Worm (Caenorhabditis elegans) whole organism, early embryonic: Measurements from ENCODE around the gene ubc-8.

Experiments used
- B0310.2 ChIP-seq: sonication (generic microtip); optimal IDR thresholded peaks from 2 replicates; lab custom pipeline; 2016; ENCODE audit warnings: mild to moderate bottlenecking, missing genetic modification characterization, missing compliant biosample characterization
- F13C5.2 ChIP-seq: sonication (generic microtip); optimal IDR thresholded peaks from 2 replicates; lab custom pipeline; 2017; ENCODE audit warnings: mild to moderate bottlenecking, missing genetic modification characterization, inconsistent platforms, missing compliant biosample characterization
- aly-1 ChIP-seq: sonication (generic microtip); optimal IDR thresholded peaks from 2 replicates; lab custom pipeline; 2016; ENCODE audit warnings: missing genetic modification characterization, missing compliant biosample characterization
- ama-1 ChIP-seq: fragments of 150-350 bp; optimal IDR thresholded peaks from 2 replicates; lab custom pipeline; 2014
- ceh-13 ChIP-seq: fragments of 200-800 bp; sonication (Bioruptor generic); optimal IDR thresholded peaks from 2 replicates; lab custom pipeline; 2018; ENCODE audit warnings: mild to moderate bottlenecking, missing genetic modification characterization, missing compliant biosample characterization
- ceh-36 ChIP-seq: sonication (generic microtip); optimal IDR thresholded peaks from 2 replicates; lab custom pipeline; 2016; ENCODE audit warnings: missing genetic modification characterization, inconsistent platforms, missing compliant biosample characterization
- ets-7 ChIP-seq: sonication (generic microtip); optimal IDR thresholded peaks from 2 replicates; lab custom pipeline; 2016; ENCODE audit warnings: missing genotype, missing genetic modification characterization, missing compliant biosample characterization
- flt-1 ChIP-seq: fragments of 200-800 bp; sonication (Bioruptor generic); IDR thresholded peaks from 2 replicates; pipeline ENCODE4 v1.3.6; 2022; ENCODE audit warnings: missing genetic modification characterization, missing compliant biosample characterization
- hmbx-1 ChIP-seq: sonication (generic microtip); optimal IDR thresholded peaks from 2 replicates; lab custom pipeline; 2016; ENCODE audit warnings: mild to moderate bottlenecking, missing genetic modification characterization, missing compliant biosample characterization
- hmg-4 ChIP-seq: fragments of 200-800 bp; sonication (Bioruptor generic); optimal IDR thresholded peaks from 2 replicates; lab custom pipeline; 2018; ENCODE audit warnings: mild to moderate bottlenecking, missing genetic modification characterization, missing compliant biosample characterization
- hnd-1 ChIP-seq: sonication (generic microtip); optimal IDR thresholded peaks from 2 replicates; lab custom pipeline; 2016; ENCODE audit warnings: missing genetic modification characterization, missing compliant biosample characterization
- pes-1 ChIP-seq: fragments of 200-800 bp; sonication (Bioruptor generic); IDR thresholded peaks from 2 replicates; pipeline ENCODE4 v1.3.6; 2022; ENCODE audit warnings: missing genetic modification reagents, missing genetic modification characterization, missing compliant biosample characterization
- scrt-1 ChIP-seq: fragments of 200-800 bp; sonication (Bioruptor generic); IDR thresholded peaks from 2 replicates; pipeline ENCODE4 v1.3.6; 2022; ENCODE audit warnings: missing genetic modification characterization, missing compliant biosample characterization
- sea-1 ChIP-seq: fragments of 200-800 bp; sonication (Bioruptor generic); conservative IDR thresholded peaks from 2 replicates; pipeline ENCODE4 v1.3.6; 2022; ENCODE audit warnings: missing genetic modification characterization, missing compliant biosample characterization
- tbx-11 ChIP-seq: fragments of 200-800 bp; sonication (Bioruptor generic); IDR thresholded peaks from 2 replicates; pipeline ENCODE4 v1.3.6; 2022; ENCODE audit warnings: missing genetic modification characterization, missing compliant biosample characterization
- tbx-37 ChIP-seq: fragments of 200-800 bp; sonication (Bioruptor generic); conservative IDR thresholded peaks from 2 replicates; pipeline ENCODE4 v1.3.6; 2022; ENCODE audit warnings: missing genetic modification reagents, missing genetic modification characterization, missing compliant biosample characterization
- tra-4 ChIP-seq: sonication (generic microtip); optimal IDR thresholded peaks from 2 replicates; lab custom pipeline; 2017; ENCODE audit warnings: missing genetic modification characterization, missing compliant biosample characterization

Gene ubc-8

ce11 chrIV:2707012-2707411 is at the start of gene ubc-8:
Gene ubc-8, minus strand, starts transcription at chrIV:2707238.
- no peak for TF ChIP-seq F13C5.2 (tag; lab: Kevin White, UChicago)
- no peak for TF ChIP-seq aly-1
- no peak for TF ChIP-seq ama-1 (lab: Kevin White, UChicago)
- no peak for TF ChIP-seq hmbx-1 (tag; lab: Kevin White, UChicago)
- TF ChIP-seq sea-1, result no peak
- TF ChIP-seq hnd-1 (tag; lab: Kevin White, UChicago), result no peak
- no peak for TF ChIP-seq hmg-4 (GFP tag; lab: Kevin White, UChicago)

- TF ChIP-seq pes-1, result 0 out of 2 replicates have a peak, but pooled peaks have one; percentile 47
Measured at ce11 chrIV:2756073-2756472, 49.0 kb upstream of the ubc-8 start.

- peak; percentile 61; the same call in 1 of the 2 replicates for TF ChIP-seq pes-1
Measured at ce11 chrIV:2755472-2755871, 48.4 kb upstream of the ubc-8 start.

ce11 chrIV:2753541-2753940 is 46.5 kb upstream of the ubc-8 start:
- no peak for TF ChIP-seq hnd-1 (tag; lab: Kevin White, UChicago)

ce11 chrIV:2751568-2751967 is 44.5 kb upstream of the ubc-8 start, which contains the start of gene Y54G2A.41:
Gene Y54G2A.41, plus strand, starts transcription at chrIV:2751868.
- TF ChIP-seq B0310.2 (tag; lab: Kevin White, UChicago) (no peak), ets-7 (tag; lab: Kevin White, UChicago) (no peak), hmbx-1 (tag; lab: Kevin White, UChicago) (no peak)

- TF ChIP-seq F13C5.2 (tag; lab: Kevin White, UChicago), result no peak
- no peak for TF ChIP-seq ceh-36
- no peak for TF ChIP-seq B0310.2 (tag; lab: Kevin White, UChicago)
- no peak for TF ChIP-seq hnd-1 (tag; lab: Kevin White, UChicago)
- no peak for TF ChIP-seq hmbx-1 (tag; lab: Kevin White, UChicago)
- no peak for TF ChIP-seq tbx-37 (GFP tag; lab: Robert Waterston, UW)
- TF ChIP-seq ceh-13 (GFP tag; lab: Kevin White, UChicago), result no peak
- TF ChIP-seq ama-1 (lab: Kevin White, UChicago), result no peak
- no peak for TF ChIP-seq tra-4 (tag; lab: Kevin White, UChicago)
- TF ChIP-seq hmg-4 (GFP tag; lab: Kevin White, UChicago), result no peak
Measured at ce11 chrIV:2750607-2751006, 43.6 kb upstream of the ubc-8 start.

ce11 chrIV:2748863-2749451 is 41.9 kb upstream of the ubc-8 start:
- TF ChIP-seq ama-1 (lab: Kevin White, UChicago), result no peak
- TF ChIP-seq flt-1 (GFP tag; lab: Robert Waterston, UW), result no peak
- TF ChIP-seq sea-1, result no peak
- TF ChIP-seq F13C5.2 (tag; lab: Kevin White, UChicago), result no peak
- no peak for TF ChIP-seq hmbx-1 (tag; lab: Kevin White, UChicago)
- TF ChIP-seq aly-1, result no peak
- TF ChIP-seq ceh-13 (GFP tag; lab: Kevin White, UChicago), result no peak

- TF ChIP-seq tbx-37 (GFP tag; lab: Robert Waterston, UW), result no peak
- TF ChIP-seq hmg-4 (GFP tag; lab: Kevin White, UChicago), result no peak
- no peak for TF ChIP-seq B0310.2 (tag; lab: Kevin White, UChicago)
- TF ChIP-seq hmbx-1 (tag; lab: Kevin White, UChicago), result no peak
- TF ChIP-seq pes-1, result no peak
- no peak for TF ChIP-seq hnd-1 (tag; lab: Kevin White, UChicago)
- no peak for TF ChIP-seq tbx-11 (GFP tag; lab: Robert Waterston, UW)
- no peak for TF ChIP-seq ceh-13 (GFP tag; lab: Kevin White, UChicago)
- no peak for TF ChIP-seq sea-1
- TF ChIP-seq ceh-36, result no peak
- no peak for TF ChIP-seq ama-1 (lab: Kevin White, UChicago)
- no peak for TF ChIP-seq tra-4 (tag; lab: Kevin White, UChicago)
- no peak for TF ChIP-seq F13C5.2 (tag; lab: Kevin White, UChicago)
- TF ChIP-seq scrt-1 (GFP tag; lab: Robert Waterston, UW), result no peak
- TF ChIP-seq aly-1, result no peak
Measured at ce11 chrIV:2747385-2748007, 40.5 kb upstream of the ubc-8 start.

ce11 chrIV:2742470-2743044 is 35.5 kb upstream of the ubc-8 start, which contains the start of gene nhr-277:
Gene nhr-277, plus strand, starts transcription at chrIV:2742994.
- TF ChIP-seq pes-1 (no peak), hnd-1 (tag; lab: Kevin White, UChicago) (no peak), ets-7 (tag; lab: Kevin White, UChicago) (no peak), tra-4 (tag; lab: Kevin White, UChicago) (no peak), hmg-4 (GFP tag; lab: Kevin White, UChicago) (no peak), ceh-13 (GFP tag; lab: Kevin White, UChicago) (no peak), F13C5.2 (tag; lab: Kevin White, UChicago) (no peak), hmbx-1 (tag; lab: Kevin White, UChicago) (no peak), tbx-11 (GFP tag; lab: Robert Waterston, UW) (no peak), ama-1 (lab: Kevin White, UChicago) (no peak), scrt-1 (GFP tag; lab: Robert Waterston, UW) (no peak), ceh-36 (no peak), flt-1 (GFP tag; lab: Robert Waterston, UW) (no peak), B0310.2 (tag; lab: Kevin White, UChicago) (no peak)
